Fruit fly (Drosophila melanogaster): ENCODE results near the gene Phf5a.
A peak's percentile ranks its signal among the peaks of the same experiment; 100 is the strongest.

Gene Phf5a

dm6 chr2L:6526996-6527395 lies 36.4 kb upstream of the Phf5a start (continued):
- TF ChIP-seq amos (GFP tag; IDR thresholded peaks at IDR 0.05; ENCODE audit: partially characterized antibody) (peak; percentile 80), nom (GFP tag; optimal IDR thresholded peaks at IDR 0.05) (no peak), CG15073 (GFP tag; optimal IDR thresholded peaks at IDR 0.05) (no peak), Opbp (GFP tag; IDR thresholded peaks at IDR 0.05; ENCODE audit: partially characterized antibody) (peak; percentile 56; the same call in 1 of the 3 replicates), CG6689 (GFP tag; IDR thresholded peaks at IDR 0.05) (no peak), phol (tag; optimal IDR thresholded peaks at IDR 0.05) (peak; percentile 9), unpg (GFP tag; optimal IDR thresholded peaks at IDR 0.05) (no peak), CG5953 (GFP tag; IDR thresholded peaks at IDR 0.05) (no peak), Mad (GFP tag; optimal IDR thresholded peaks at IDR 0.05) (peak; percentile 7), HLH54F (GFP tag; optimal IDR thresholded peaks at IDR 0.05) (peak; percentile 9), CG32532 (GFP tag; IDR thresholded peaks at IDR 0.05) (peak; percentile 39), Bdp1 (GFP tag; optimal IDR thresholded peaks at IDR 0.05) (no peak), bigmax (GFP tag; optimal IDR thresholded peaks at IDR 0.05) (no peak), peb (GFP tag; IDR thresholded peaks at IDR 0.05) (no peak), Hmr (GFP tag; optimal IDR thresholded peaks at IDR 0.05) (peak; percentile 8), Dip2 (GFP tag; IDR thresholded peaks at IDR 0.05) (peak; percentile 95), Dek (tag; optimal IDR thresholded peaks at IDR 0.05) (no peak), CG2199 (GFP tag; IDR thresholded peaks at IDR 0.05) (peak; percentile 91), Ets97D (GFP tag; optimal IDR thresholded peaks at IDR 0.05) (peak; percentile 30), Hand (GFP tag; optimal IDR thresholded peaks at IDR 0.05) (no peak), CG7745 (tag; optimal IDR thresholded peaks at IDR 0.05) (no peak), ham (GFP tag; IDR thresholded peaks at IDR 0.05) (no peak), Stat92E (GFP tag; optimal IDR thresholded peaks at IDR 0.05) (peak in 1 of 3 experiments; percentile 22), Chrac-16 (GFP tag; optimal IDR thresholded peaks at IDR 0.05) (no peak), Abd-B (GFP tag; optimal IDR thresholded peaks at IDR 0.05) (peak; percentile 29), CG2889 (GFP tag; IDR thresholded peaks at IDR 0.05) (no peak), chn (GFP tag; optimal IDR thresholded peaks at IDR 0.05) (no peak), fd3F (GFP tag; optimal IDR thresholded peaks at IDR 0.05) (no peak), CG13894 (tag; optimal IDR thresholded peaks at IDR 0.05) (peak; percentile 12), CG17568 (GFP tag; optimal IDR thresholded peaks at IDR 0.05) (no peak), Max (GFP tag; optimal IDR thresholded peaks at IDR 0.05) (peak; percentile 13), gsb (GFP tag; IDR thresholded peaks at IDR 0.05) (no peak), maf-S (GFP tag; optimal IDR thresholded peaks at IDR 0.05) (no peak), C15 (GFP tag; IDR thresholded peaks at IDR 0.05) (no peak), tio (GFP tag; optimal IDR thresholded peaks at IDR 0.05) (no peak), CG17361 (GFP tag; IDR thresholded peaks at IDR 0.05) (peak; percentile 28; the same call in 1 of the 3 replicates), schlank (tag; optimal IDR thresholded peaks at IDR 0.05) (no peak), mirr (GFP tag; optimal IDR thresholded peaks at IDR 0.05) (no peak), Sry-β (GFP tag; optimal IDR thresholded peaks at IDR 0.05) (no peak), abd-A (tag; optimal IDR thresholded peaks at IDR 0.05) (no peak), CG17385 (GFP tag; optimal IDR thresholded peaks at IDR 0.05) (no peak), NK7.1 (GFP tag; optimal IDR thresholded peaks at IDR 0.05) (no peak), CG4424 (GFP tag; optimal IDR thresholded peaks at IDR 0.05) (no peak), CG15514 (GFP tag; optimal IDR thresholded peaks at IDR 0.05) (peak; percentile 11), bcd (GFP tag; optimal IDR thresholded peaks at IDR 0.05) (peak; percentile 30), CG1529 (GFP tag; optimal IDR thresholded peaks at IDR 0.05) (no peak), oc (tag; optimal IDR thresholded peaks at IDR 0.05) (no peak), CG8765 (GFP tag; IDR thresholded peaks at IDR 0.05) (no peak), CG18011 (GFP tag; optimal IDR thresholded peaks at IDR 0.05) (no peak), Gug (GFP tag; IDR thresholded peaks at IDR 0.05) (no peak), CG7372 (GFP tag; IDR thresholded peaks at IDR 0.05) (no peak)
